Worm (Caenorhabditis elegans): Measurements from ENCODE around the gene F55C12.19.

Gene F55C12.19

ce11 chrII:5836153-5836719, 29.7 kb upstream of the F55C12.19 start, which contains the start of gene fzo-1:
fzo-1 (minus strand) TSS chrII:5836203.
- TF ChIP-seq rec-8 (tag; optimal IDR thresholded peaks at IDR 0.05), result no peak
- TF ChIP-seq snpc-4 (GFP tag; optimal IDR thresholded peaks at IDR 0.05), result no peak
- peak in 2 of 4 experiments; percentile 5 to 49 for TF ChIP-seq snpc-4 (tag; optimal IDR thresholded peaks at IDR 0.05)
- peak; percentile 91 for TF ChIP-seq ceh-100 (GFP tag; IDR thresholded peaks at IDR 0.05)
- TF ChIP-seq hrde-1 (tag; optimal IDR thresholded peaks at IDR 0.05; ENCODE audit: borderline replicate concordance), result no peak
- no peak for TF ChIP-seq aptf-2 (GFP tag; conservative IDR thresholded peaks at IDR 0.05)
- no peak for TF ChIP-seq cebp-1 (GFP tag; IDR thresholded peaks at IDR 0.05)
- TF ChIP-seq cebp-1 (tag; optimal IDR thresholded peaks at IDR 0.05), result peak; percentile 9
- no peak for TF ChIP-seq tbx-9 (tag; optimal IDR thresholded peaks at IDR 0.05; ENCODE audit: borderline replicate concordance)
- TF ChIP-seq K12H6.12 (tag; optimal IDR thresholded peaks at IDR 0.05), result peak; percentile 18
- TF ChIP-seq sea-2 (GFP tag; IDR thresholded peaks at IDR 0.05), result no peak
- TF ChIP-seq ceh-27 (GFP tag; optimal IDR thresholded peaks at IDR 0.05), result peak; percentile 33
- peak; percentile 17; the same call in 1 of the 2 replicates for TF ChIP-seq hmg-1.2 (GFP tag; IDR thresholded peaks at IDR 0.05)
- TF ChIP-seq akir-1 (GFP tag; optimal IDR thresholded peaks at IDR 0.05), result peak; percentile 15
- TF ChIP-seq cebp-2 (GFP tag; IDR thresholded peaks at IDR 0.05), result no peak
- peak; percentile 48 for TF ChIP-seq unc-130 (GFP tag; optimal IDR thresholded peaks at IDR 0.05)
- peak; percentile 1 for TF ChIP-seq attf-5 (GFP tag; optimal IDR thresholded peaks at IDR 0.05)
- no peak for TF ChIP-seq xnd-1 (tag; optimal IDR thresholded peaks at IDR 0.05)
- no peak for TF ChIP-seq ztf-3 (GFP tag; optimal IDR thresholded peaks at IDR 0.05)
- no peak for TF ChIP-seq mcd-1 (GFP tag; IDR thresholded peaks at IDR 0.05)

- TF ChIP-seq B0261.1 (tag; optimal IDR thresholded peaks at IDR 0.05) (no peak), madf-8 (GFP tag; conservative IDR thresholded peaks at IDR 0.05) (no peak), die-1 (tag; optimal IDR thresholded peaks at IDR 0.05) (no peak), nfya-2 (GFP tag; IDR thresholded peaks at IDR 0.05) (no peak), ztf-25 (GFP tag; IDR thresholded peaks at IDR 0.05) (no peak), let-607 (tag; optimal IDR thresholded peaks at IDR 0.05) (no peak), let-526 (GFP tag; IDR thresholded peaks at IDR 0.05) (no peak), hmg-1.2 (GFP tag; IDR thresholded peaks at IDR 0.05) (no peak), ceh-40 (GFP tag; IDR thresholded peaks at IDR 0.05) (no peak), sptf-2 (GFP tag; optimal IDR thresholded peaks at IDR 0.05) (no peak), egl-44 (GFP tag; IDR thresholded peaks at IDR 0.05) (no peak), aptf-2 (GFP tag; conservative IDR thresholded peaks at IDR 0.05) (no peak), rcor-1 (GFP tag; IDR thresholded peaks at IDR 0.05) (no peak), hlh-12 (tag; optimal IDR thresholded peaks at IDR 0.05) (no peak), mcd-1 (GFP tag; IDR thresholded peaks at IDR 0.05) (no peak), madf-3 (GFP tag; IDR thresholded peaks at IDR 0.05) (no peak), F23B12.7 (tag; optimal IDR thresholded peaks at IDR 0.05; ENCODE audit: insufficient read depth) (no peak), F49E8.2 (tag; optimal IDR thresholded peaks at IDR 0.05; ENCODE audit: insufficient read depth) (no peak), rpc-1 (optimal IDR thresholded peaks at IDR 0.05) (no peak), rpc-1 (tag; optimal IDR thresholded peaks at IDR 0.05) (no peak)
Measured at ce11 chrII:5838453-5838852, 27.5 kb upstream of the F55C12.19 start, which contains the start of gene ZK1248.15. ZK1248.15 (minus strand) TSS chrII:5838553.

Measured in whole organism, young adult.